Worm (Caenorhabditis elegans) whole organism, L1 larva: ENCODE data around the gene Y47D3B.4.

Experiments
- jun-1 ChIP-seq: fragments of 150-350 bp; optimal IDR thresholded peaks from 2 replicates; lab custom pipeline; 2014; ENCODE audit warnings: missing biosample characterization, missing genetic modification reagents, missing genetic modification characterization
- mep-1 ChIP-seq: fragments of 150-350 bp; optimal IDR thresholded peaks from 2 replicates; lab custom pipeline; 2014; ENCODE audit warnings: missing biosample characterization, missing genetic modification characterization
- nhr-237 ChIP-seq: fragments of 150-350 bp; optimal IDR thresholded peaks from 2 replicates; lab custom pipeline; 2014; ENCODE audit warnings: missing biosample characterization, missing genetic modification characterization
- unc-130 ChIP-seq: fragments of 150-350 bp; optimal IDR thresholded peaks from 2 replicates; lab custom pipeline; 2017; ENCODE audit warnings: missing biosample characterization, missing genetic modification characterization, inconsistent platforms

- TF ChIP-seq unc-130 (tag; lab: Kevin White, UChicago): no peak
- TF ChIP-seq mep-1 (tag; lab: Kevin White, UChicago): no peak
- TF ChIP-seq nhr-237: no peak
- TF ChIP-seq jun-1 (tag; lab: Kevin White, UChicago): no peak
These were observed at the start of gene Y47D3B.4 for ce11 chrIII:11405049-11405448.
